Worm (Caenorhabditis elegans): ENCODE measurements around the gene prdx-6.

The prdx-6 gene

ce11 chrIV:266148-266547, 47.8 kb downstream of the prdx-6 start, which contains the start of gene T21D12.12:
TSS of gene T21D12.12 (plus strand) at chrIV:266448.
- TF ChIP-seq unc-62 (GFP tag; optimal IDR thresholded peaks at IDR 0.05) = no peak

ce11 chrIV:269107-269506, 50.8 kb downstream of the prdx-6 start, which contains the start of gene T21D12.11:
TSS of gene T21D12.11 (plus strand) at chrIV:269407.
- no peak for TF ChIP-seq unc-62 (GFP tag; optimal IDR thresholded peaks at IDR 0.05)
